Worm (Caenorhabditis elegans) whole organism, L3 larva: Measurements from ENCODE around the gene Y57G11A.2.

ENCODE experiments used
- ama-1 ChIP-seq: fragments of 150-350 bp; optimal IDR thresholded peaks from 2 replicates; lab custom pipeline; 2018
- ceh-82 ChIP-seq: fragments of 150-350 bp; optimal IDR thresholded peaks from 2 replicates; lab custom pipeline; 2014; ENCODE audit warnings: missing biosample characterization, missing genetic modification characterization
- ceh-9 ChIP-seq: sonication (generic microtip); optimal IDR thresholded peaks from 2 replicates; lab custom pipeline; 2018; ENCODE audit warnings: missing biosample characterization, missing genetic modification characterization
- daf-12 ChIP-seq: fragments of 150-350 bp; optimal IDR thresholded peaks from 2 replicates; lab custom pipeline; 2014; ENCODE audit warnings: missing biosample characterization, missing genetic modification reagents, missing genetic modification characterization
- egl-27 ChIP-seq: sonication (generic microtip); optimal IDR thresholded peaks from 4 replicates; lab custom pipeline; 2017; ENCODE audit warnings: missing biosample characterization, missing genetic modification reagents, missing genetic modification characterization
- egl-5 ChIP-seq: fragments of 150-350 bp; optimal IDR thresholded peaks from 2 replicates; lab custom pipeline; 2017; ENCODE audit warnings: missing biosample characterization, missing genetic modification reagents, missing genetic modification characterization, inconsistent platforms
- elt-1 ChIP-seq: fragments of 150-350 bp; optimal IDR thresholded peaks from 2 replicates; lab custom pipeline; 2014; ENCODE audit warnings: missing biosample characterization, missing genetic modification characterization
- elt-2 ChIP-seq: sonication (generic microtip); optimal IDR thresholded peaks from 2 replicates; lab custom pipeline; 2016; ENCODE audit warnings: missing genetic modification reagents, mild to moderate bottlenecking, missing genetic modification characterization, missing compliant biosample characterization
- eor-1 ChIP-seq, 2 experiments: fragments of 150-350 bp; optimal IDR thresholded peaks; 2 replicates each; lab custom pipeline; 2014 to 2018; ENCODE audit warnings: missing biosample characterization in 2 of 2, missing genetic modification characterization in 2 of 2
- fkh-10 ChIP-seq: sonication (generic microtip); optimal IDR thresholded peaks from 2 replicates; lab custom pipeline; 2017; ENCODE audit warnings: missing biosample characterization, missing genetic modification reagents, missing genetic modification characterization
- fkh-2 ChIP-seq: fragments of 150-350 bp; optimal IDR thresholded peaks from 2 replicates; lab custom pipeline; 2014; ENCODE audit warnings: missing biosample characterization, missing genetic modification reagents, missing genetic modification characterization
- fos-1 ChIP-seq: fragments of 150-350 bp; optimal IDR thresholded peaks from 2 replicates; lab custom pipeline; 2014; ENCODE audit warnings: missing biosample characterization, missing genetic modification characterization
- jun-1 ChIP-seq: fragments of 150-350 bp; optimal IDR thresholded peaks from 2 replicates; lab custom pipeline; 2014; ENCODE audit warnings: missing biosample characterization, missing genetic modification reagents, missing genetic modification characterization
- lsy-12 ChIP-seq: sonication (generic microtip); optimal IDR thresholded peaks from 2 replicates; lab custom pipeline; 2016; ENCODE audit warnings: mild to moderate bottlenecking, missing genetic modification characterization, missing compliant biosample characterization
- mml-1 ChIP-seq: fragments of 150-350 bp; sonication (generic microtip); optimal IDR thresholded peaks from 3 replicates; lab custom pipeline; 2014; ENCODE audit warnings: missing biosample characterization, missing genetic modification characterization
- nfya-1 ChIP-seq: sonication (generic microtip); optimal IDR thresholded peaks from 2 replicates; lab custom pipeline; 2017; ENCODE audit warnings: missing genetic modification characterization, mild to moderate bottlenecking, missing compliant biosample characterization, antibody characterized with exemption, moderate library complexity; ENCODE audit not compliant: insufficient read depth
- nhr-12 ChIP-seq: fragments of 150-350 bp; optimal IDR thresholded peaks from 2 replicates; lab custom pipeline; 2014; ENCODE audit warnings: missing biosample characterization, missing genetic modification characterization
- nhr-237 ChIP-seq: fragments of 150-350 bp; optimal IDR thresholded peaks from 2 replicates; lab custom pipeline; 2014; ENCODE audit warnings: missing biosample characterization, missing genetic modification characterization
- nhr-25 ChIP-seq: sonication (generic microtip); optimal IDR thresholded peaks from 2 replicates; lab custom pipeline; 2017; ENCODE audit warnings: missing biosample characterization, missing genetic modification characterization
- nhr-76 ChIP-seq: fragments of 150-350 bp; sonication (generic microtip); optimal IDR thresholded peaks from 5 replicates; lab custom pipeline; 2014; ENCODE audit warnings: missing biosample characterization, missing genetic modification characterization
- pha-4 ChIP-seq: fragments of 150-350 bp; optimal IDR thresholded peaks from 2 replicates; lab custom pipeline; 2014; ENCODE audit warnings: missing biosample characterization, missing genetic modification reagents, missing genetic modification characterization
- pqm-1 ChIP-seq: fragments of 150-350 bp; optimal IDR thresholded peaks from 2 replicates; lab custom pipeline; 2017; ENCODE audit warnings: missing biosample characterization, missing genetic modification characterization, inconsistent platforms
- snpc-4 ChIP-seq: fragments of 150-350 bp; optimal IDR thresholded peaks from 2 replicates; lab custom pipeline; 2014; ENCODE audit warnings: missing biosample characterization, missing genetic modification characterization
- unc-39 ChIP-seq: sonication (generic microtip); optimal IDR thresholded peaks from 4 replicates; lab custom pipeline; 2017; ENCODE audit warnings: missing biosample characterization, missing genetic modification characterization

Gene Y57G11A.2

ce11 chrIV:14483427-14483826 is 35.9 kb downstream of the Y57G11A.2 start:
- TF ChIP-seq pqm-1 (peak; percentile 12), elt-2 (tag; lab: Kevin White, UChicago) (peak; percentile 29), egl-5 (tag; lab: Kevin White, UChicago) (no peak)
- TF ChIP-seq, all 47 proteins: peak for 2

- TF ChIP-seq fkh-2 (tag; lab: Kevin White, UChicago) (no peak), unc-39 (no peak), ceh-9 (tag; lab: Kevin White, UChicago) (no peak), nhr-25 (tag; lab: Kevin White, UChicago) (no peak), ama-1 (lab: Kevin White, UChicago) (no peak), nhr-237 (tag; lab: Kevin White, UChicago) (no peak), eor-1 (tag; optimal IDR thresholded peaks at IDR 0.05; lab: Kevin White, UChicago) (no peak), mml-1 (tag; lab: Kevin White, UChicago) (no peak), elt-1 (tag; lab: Kevin White, UChicago) (no peak), nhr-12 (no peak), egl-27 (no peak), nfya-1 (tag; lab: Kevin White, UChicago) (no peak), snpc-4 (tag; lab: Kevin White, UChicago) (no peak), pqm-1 (no peak)
- TF ChIP-seq, all 47 proteins: peak for 0
Measured at ce11 chrIV:14481984-14482383, 37.3 kb downstream of the Y57G11A.2 start, which contains the start of gene Y57G11A.4. TSS of gene Y57G11A.4 (plus strand) at chrIV:14482284.

- no peak for TF ChIP-seq daf-12 (tag; lab: Kevin White, UChicago)
- no peak for TF ChIP-seq ama-1 (lab: Kevin White, UChicago)
- TF ChIP-seq ceh-9 (tag; lab: Kevin White, UChicago), result no peak
- TF ChIP-seq ceh-82 (tag; lab: Kevin White, UChicago), result no peak
- no peak for TF ChIP-seq jun-1 (tag; lab: Kevin White, UChicago)
- no peak for TF ChIP-seq pha-4
- no peak for TF ChIP-seq fkh-10 (GFP tag; lab: Kevin White, UChicago)
- TF ChIP-seq nhr-76, result no peak
- no peak for TF ChIP-seq lsy-12
- TF ChIP-seq fos-1 (tag; lab: Kevin White, UChicago), result no peak
Measured at ce11 chrIV:14469013-14469412, 50.3 kb downstream of the Y57G11A.2 start.
